Fruit fly (Drosophila melanogaster): ENCODE measurements around the gene dop.

dop gene

dm6 chr3L:15553993-15554644 is 11.7 kb upstream of the dop start, which contains the start of gene AGO2 (continued):
- TF ChIP-seq peb (GFP tag; IDR thresholded peaks at IDR 0.05) (no peak), Hmr (GFP tag; optimal IDR thresholded peaks at IDR 0.05) (no peak), aop (GFP tag; IDR thresholded peaks at IDR 0.05) (no peak), CG2678 (tag; optimal IDR thresholded peaks at IDR 0.05) (no peak), CG10147 (GFP tag; optimal IDR thresholded peaks at IDR 0.05) (peak; percentile 38), sug (tag; optimal IDR thresholded peaks at IDR 0.05) (peak; percentile 9), CG4820 (GFP tag; optimal IDR thresholded peaks at IDR 0.05) (no peak), CG17385 (GFP tag; optimal IDR thresholded peaks at IDR 0.05) (no peak), hb (GFP tag; IDR thresholded peaks at IDR 0.05; ENCODE audit: partially characterized antibody) (peak; percentile 68; the same call in 2 of the 3 replicates), CG31441 (GFP tag; IDR thresholded peaks at IDR 0.05) (no peak), mirr (GFP tag; optimal IDR thresholded peaks at IDR 0.05) (peak; percentile 32), corto (GFP tag; optimal IDR thresholded peaks at IDR 0.05) (no peak), Opbp (GFP tag; IDR thresholded peaks at IDR 0.05; ENCODE audit: partially characterized antibody) (peak; percentile 62; the same call in 2 of the 3 replicates), Hmx (GFP tag; optimal IDR thresholded peaks at IDR 0.05) (no peak), p53 (GFP tag; optimal IDR thresholded peaks at IDR 0.05) (no peak), HLHmδ (GFP tag; optimal IDR thresholded peaks at IDR 0.05) (peak; percentile 16), Side (GFP tag; optimal IDR thresholded peaks at IDR 0.05) (peak; percentile 51), amos (GFP tag; IDR thresholded peaks at IDR 0.05; ENCODE audit: partially characterized antibody) (peak; percentile 74), CG4617 (GFP tag; optimal IDR thresholded peaks at IDR 0.05; ENCODE audit: borderline replicate concordance) (peak; percentile 93), dimm (GFP tag; IDR thresholded peaks at IDR 0.05) (no peak), CG9876 (GFP tag; optimal IDR thresholded peaks at IDR 0.05) (no peak), twi (tag; optimal IDR thresholded peaks at IDR 0.05) (peak; percentile 53), bab2 (GFP tag; optimal IDR thresholded peaks at IDR 0.05) (no peak), CG30403 (GFP tag; optimal IDR thresholded peaks at IDR 0.05) (peak; percentile 21), kni (GFP tag; optimal IDR thresholded peaks at IDR 0.05) (peak; percentile 61), MTF-1 (GFP tag; optimal IDR thresholded peaks at IDR 0.05; ENCODE audit: borderline replicate concordance) (no peak), Sry-β (GFP tag; optimal IDR thresholded peaks at IDR 0.05) (no peak), YL-1 (GFP tag; optimal IDR thresholded peaks at IDR 0.05) (peak; percentile 92), sima (GFP tag; optimal IDR thresholded peaks at IDR 0.05) (no peak), CG6854 (GFP tag; optimal IDR thresholded peaks at IDR 0.05) (peak; percentile 3), HLH4C (GFP tag; IDR thresholded peaks at IDR 0.05; ENCODE audit: partially characterized antibody) (peak; percentile 77), slou (GFP tag; optimal IDR thresholded peaks at IDR 0.05) (no peak), CG13624 (GFP tag; optimal IDR thresholded peaks at IDR 0.05) (peak; percentile 92), gsb-n (tag; optimal IDR thresholded peaks at IDR 0.05) (no peak), ems (GFP tag; optimal IDR thresholded peaks at IDR 0.05) (no peak), CG7928 (GFP tag; optimal IDR thresholded peaks at IDR 0.05) (no peak), CG34422 (GFP tag; IDR thresholded peaks at IDR 0.05) (peak; percentile 76; the same call in 1 of the 3 replicates), CG7987 (GFP tag; optimal IDR thresholded peaks at IDR 0.05) (no peak), CG9215 (GFP tag; IDR thresholded peaks at IDR 0.05) (no peak), hkb (optimal IDR thresholded peaks at IDR 0.05) (no peak), hkb (GFP tag; IDR thresholded peaks at IDR 0.05) (no peak), CG16779 (GFP tag; IDR thresholded peaks at IDR 0.05) (no peak), cg (GFP tag; optimal IDR thresholded peaks at IDR 0.05) (peak; percentile 52), insv (GFP tag; optimal IDR thresholded peaks at IDR 0.05) (peak in 1 of 2 experiments; percentile 33), CG1792 (GFP tag; optimal IDR thresholded peaks at IDR 0.05) (no peak), Dref (GFP tag; IDR thresholded peaks at IDR 0.05) (peak; percentile 93), lbe (GFP tag; optimal IDR thresholded peaks at IDR 0.05) (peak; percentile 43), zfh2 (GFP tag; optimal IDR thresholded peaks at IDR 0.05) (peak; percentile 9), pum (GFP tag; optimal IDR thresholded peaks at IDR 0.05) (no peak), CG5953 (GFP tag; IDR thresholded peaks at IDR 0.05) (no peak)

Data from whole organism, embryonic.